Worm (Caenorhabditis elegans) whole organism, late embryonic: ENCODE data around the gene ttr-15.

ENCODE experiments used
- fkh-6 ChIP-seq: sonication (generic microtip); optimal IDR thresholded peaks from 2 replicates; lab custom pipeline; 2016; ENCODE audit warnings: missing genetic modification characterization, missing compliant biosample characterization
- hlh-6 ChIP-seq: sonication (generic microtip); optimal IDR thresholded peaks from 2 replicates; lab custom pipeline; 2016; ENCODE audit warnings: missing genotype, missing genetic modification characterization, missing compliant biosample characterization
- nhr-11 ChIP-seq: fragments of 150-350 bp; optimal IDR thresholded peaks from 2 replicates; lab custom pipeline; 2014; ENCODE audit warnings: missing biosample characterization, missing genetic modification characterization
- npax-4 ChIP-seq: sonication (generic microtip); optimal IDR thresholded peaks from 2 replicates; lab custom pipeline; 2016; ENCODE audit warnings: missing genetic modification characterization, missing compliant biosample characterization

DNA sequence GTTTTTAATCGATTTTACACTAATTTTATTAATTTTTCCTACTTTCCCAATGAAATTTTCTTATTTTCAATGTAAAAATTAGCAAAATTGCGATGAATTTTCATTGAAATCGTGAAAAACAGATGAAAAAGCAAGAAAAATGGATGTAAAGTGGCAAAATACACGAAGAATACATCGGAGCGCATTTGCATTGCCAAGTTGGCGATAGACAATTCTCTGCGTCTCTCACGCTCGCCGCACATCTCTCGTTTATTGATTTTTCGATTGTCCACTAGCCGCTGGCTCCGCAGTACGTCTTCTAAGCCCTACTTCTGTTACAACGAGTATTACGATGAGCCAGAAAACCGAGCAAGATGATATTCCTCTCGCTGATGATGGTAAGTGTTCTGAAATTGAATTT lies 18.9 kb upstream of the ttr-15 start, which contains the start of gene unc-69:
- TF ChIP-seq hlh-6 (tag; lab: Kevin White, UChicago) (no peak), nhr-11 (tag; lab: Kevin White, UChicago) (no peak), fkh-6 (no peak), npax-4 (no peak)
